Worm (Caenorhabditis elegans) whole organism, L3 larva: ENCODE data around the gene ZK353.9.

Experiments used
- elt-3 ChIP-seq, 3 experiments: fragments of 150-350 bp in 1 of 3; sonication (generic microtip) in 2 of 3; optimal IDR thresholded peaks; 2 replicates in 2 of 3; 4 replicates in 1 of 3; lab custom pipeline; 2014 to 2017; ENCODE audit warnings: missing biosample characterization in 3 of 3, missing genetic modification characterization in 3 of 3
- fkh-2 ChIP-seq: fragments of 150-350 bp; optimal IDR thresholded peaks from 2 replicates; lab custom pipeline; 2014; ENCODE audit warnings: missing biosample characterization, missing genetic modification reagents, missing genetic modification characterization
- nhr-11 ChIP-seq: fragments of 150-350 bp; optimal IDR thresholded peaks from 2 replicates; lab custom pipeline; 2014; ENCODE audit warnings: missing biosample characterization, missing genetic modification characterization
- nhr-23 ChIP-seq: fragments of 150-350 bp; optimal IDR thresholded peaks from 2 replicates; lab custom pipeline; 2014; ENCODE audit warnings: missing biosample characterization, missing genetic modification reagents, missing genetic modification characterization
- nhr-28 ChIP-seq: fragments of 150-350 bp; optimal IDR thresholded peaks from 2 replicates; lab custom pipeline; 2014; ENCODE audit warnings: missing biosample characterization, missing genetic modification characterization
- snpc-4 ChIP-seq: fragments of 150-350 bp; optimal IDR thresholded peaks from 2 replicates; lab custom pipeline; 2014; ENCODE audit warnings: missing biosample characterization, missing genetic modification characterization
- ztf-11 ChIP-seq: fragments of 150-350 bp; optimal IDR thresholded peaks from 2 replicates; lab custom pipeline; 2014; ENCODE audit warnings: missing biosample characterization, missing genetic modification characterization

DNA sequence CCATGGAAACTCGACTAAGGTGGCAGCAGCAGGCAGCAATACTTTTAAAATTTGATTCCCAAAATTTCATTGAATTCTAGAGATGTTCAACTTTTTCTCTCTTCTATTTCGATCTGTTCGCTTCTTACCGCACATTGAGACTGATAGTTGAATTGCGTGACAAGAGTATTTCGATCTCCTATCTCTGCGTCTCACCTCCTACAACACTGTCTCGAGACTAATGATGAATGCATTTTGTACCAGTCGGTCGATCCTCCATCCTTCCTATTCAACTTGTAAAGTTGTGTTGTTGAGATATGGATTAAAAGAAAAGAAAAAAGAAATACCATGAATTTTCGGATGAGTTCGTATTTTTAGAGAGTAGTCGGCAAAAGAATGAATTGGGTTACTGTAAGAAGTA lies 41.9 kb downstream of the ZK353.9 start:
- TF ChIP-seq ztf-11: no peak
- no peak for TF ChIP-seq fkh-2 (tag; lab: Kevin White, UChicago)
- no peak for TF ChIP-seq nhr-23 (tag; lab: Kevin White, UChicago)
- TF ChIP-seq nhr-11: no peak
- TF ChIP-seq nhr-28 (tag; lab: Kevin White, UChicago): no peak
- TF ChIP-seq elt-3 (tag; optimal IDR thresholded peaks at IDR 0.05; lab: Kevin White, UChicago): no peak
- TF ChIP-seq snpc-4 (tag; lab: Kevin White, UChicago): no peak
